Fruit fly (Drosophila melanogaster) whole organism: ENCODE measurements around the gene DIP-gamma.

Experiments used
- CG8478 ChIP-seq: fragments of >200 bp; optimal IDR thresholded peaks from 2 replicates; lab custom pipeline; 2018; ENCODE audit warnings: inconsistent platforms
- EcR ChIP-seq, 2 experiments: fragments of >200 bp; optimal IDR thresholded peaks; 2 replicates each; lab custom pipeline; 2017; ENCODE audit warnings: missing biosample characterization in 2 of 2, missing genetic modification characterization in 2 of 2, missing genetic modification reagents in 2 of 2
- pan ChIP-seq: fragments of >200 bp; optimal IDR thresholded peaks from 2 replicates; lab custom pipeline; 2017

DNA sequence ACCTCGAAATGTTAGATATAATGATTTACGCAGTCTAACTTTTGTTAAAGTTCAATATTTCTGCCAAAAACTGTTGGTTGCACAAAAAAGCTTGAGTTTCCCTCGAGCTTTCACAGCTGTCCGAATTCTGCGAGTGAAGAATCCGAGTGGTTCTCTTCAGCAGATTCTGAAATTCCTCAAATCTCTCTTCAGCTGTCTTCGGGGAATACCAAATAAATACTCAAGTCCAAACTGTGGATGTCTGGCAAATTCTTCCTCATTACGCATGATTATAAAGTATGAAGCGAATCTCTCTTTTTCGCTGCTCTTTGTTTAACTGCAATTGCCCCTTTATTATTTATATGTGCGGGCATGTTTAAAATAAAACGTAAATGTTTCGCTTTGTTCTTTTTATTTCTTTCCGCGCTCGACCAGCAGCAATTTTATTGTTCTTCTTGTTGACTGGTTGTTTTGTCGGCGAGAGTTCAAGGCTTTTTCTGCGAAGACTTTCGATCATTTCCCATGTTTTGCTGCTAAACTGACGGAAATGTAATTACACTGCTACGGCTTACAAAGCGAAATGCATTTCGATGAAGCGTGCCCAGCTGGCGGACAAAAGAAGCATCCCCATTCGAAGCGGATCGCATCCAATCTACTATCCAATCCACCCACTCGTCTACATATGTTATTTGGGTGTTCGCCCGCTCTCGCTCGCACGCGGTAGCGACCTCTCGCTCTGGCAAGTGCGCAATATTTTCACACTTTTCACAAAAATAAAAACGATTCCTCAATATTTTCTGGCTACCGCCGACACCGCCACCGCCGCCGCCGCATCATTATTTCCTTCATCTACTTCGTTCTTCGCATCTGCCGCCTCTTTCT is 56.1 kb downstream of the DIP-gamma start:
- TF ChIP-seq CG8478 (no peak), pan (no peak), EcR (GFP tag; optimal IDR thresholded peaks at IDR 0.05; lab: Kevin White, UChicago) (no peak)
